Worm (Caenorhabditis elegans): Measurements from ENCODE around the gene par-5.

The par-5 gene

DNA sequence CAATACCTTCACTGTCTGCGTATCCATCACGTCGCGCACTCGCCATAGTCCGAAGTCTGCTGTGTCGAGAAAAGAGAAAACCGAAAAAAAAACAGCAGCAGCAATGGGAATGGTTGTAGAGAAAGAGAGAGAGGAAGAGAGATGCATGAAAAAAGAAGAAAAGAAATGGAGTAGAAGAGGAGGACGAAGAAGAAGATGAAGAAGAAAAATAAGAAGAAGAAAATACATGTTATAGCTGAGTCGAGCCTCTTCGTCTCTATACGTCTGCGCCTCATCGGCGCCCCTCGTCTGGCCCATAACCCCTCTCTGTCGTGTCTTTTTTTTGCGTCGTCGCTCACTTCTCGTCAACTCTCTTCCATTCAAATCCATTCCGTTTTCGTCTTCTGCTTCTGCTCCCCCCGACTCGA, 12.0 kb downstream of the par-5 start (continued):
- TF ChIP-seq nhr-11 (tag; optimal IDR thresholded peaks at IDR 0.05) (peak; percentile 83), T20F7.1 (GFP tag; optimal IDR thresholded peaks at IDR 0.05) (peak; percentile 21), nhr-77 (tag; optimal IDR thresholded peaks at IDR 0.05) (peak; percentile 58), ctbp-1 (GFP tag; IDR thresholded peaks at IDR 0.05) (peak; percentile 70; the same call in 1 of the 2 replicates), daf-12 (tag; optimal IDR thresholded peaks at IDR 0.05) (no peak), fkh-10 (GFP tag; optimal IDR thresholded peaks at IDR 0.05) (peak; percentile 90), nhr-41 (GFP tag; IDR thresholded peaks at IDR 0.05) (no peak), dmd-6 (GFP tag; IDR thresholded peaks at IDR 0.05) (peak; percentile 68), mxl-2 (GFP tag; conservative IDR thresholded peaks at IDR 0.05) (no peak), dpl-1 (GFP tag; optimal IDR thresholded peaks at IDR 0.05) (peak; percentile 60), daf-16 (GFP tag; optimal IDR thresholded peaks at IDR 0.05) (peak in 1 of 2 experiments; percentile 10), daf-16 (tag; optimal IDR thresholded peaks at IDR 0.05) (peak; percentile 35), zip-11 (GFP tag; IDR thresholded peaks at IDR 0.05) (no peak), hif-1 (tag; optimal IDR thresholded peaks at IDR 0.05) (peak in 1 of 2 experiments; percentile 65), snpc-4 (tag; optimal IDR thresholded peaks at IDR 0.05) (no peak), tra-1 (GFP tag; IDR thresholded peaks at IDR 0.05) (0 out of 2 replicates have a peak, but pooled peaks have one; percentile 4), tag-97 (GFP tag; IDR thresholded peaks at IDR 0.05) (no peak), lsy-2 (tag; optimal IDR thresholded peaks at IDR 0.05) (peak; percentile 52 to 85), zag-1 (tag; optimal IDR thresholded peaks at IDR 0.05) (peak; percentile 58), cey-2 (tag; optimal IDR thresholded peaks at IDR 0.05; ENCODE audit: borderline replicate concordance, insufficient read depth) (peak; percentile 45), mxl-3 (GFP tag; optimal IDR thresholded peaks at IDR 0.05) (peak; percentile 34), hlh-30 (tag; optimal IDR thresholded peaks at IDR 0.05; ENCODE audit: insufficient read depth) (peak; percentile 69), lir-3 (tag; optimal IDR thresholded peaks at IDR 0.05) (no peak), daf-8 (GFP tag; IDR thresholded peaks at IDR 0.05) (no peak), egl-43 (GFP tag; IDR thresholded peaks at IDR 0.05) (peak; percentile 75; the same call in 1 of the 2 replicates), rbr-2 (tag; optimal IDR thresholded peaks at IDR 0.05) (peak; percentile 81), ceh-28 (tag; optimal IDR thresholded peaks at IDR 0.05) (no peak), nhr-28 (tag; optimal IDR thresholded peaks at IDR 0.05) (peak; percentile 88), mep-1 (tag; optimal IDR thresholded peaks at IDR 0.05) (peak; percentile 87), aha-1 (tag) (peak; percentile 99), dmd-8 (GFP tag; IDR thresholded peaks at IDR 0.05) (no peak), nhr-48 (tag; optimal IDR thresholded peaks at IDR 0.05) (peak; percentile 51), sdz-12 (GFP tag; optimal IDR thresholded peaks at IDR 0.05) (no peak), hmg-1.1 (GFP tag; IDR thresholded peaks at IDR 0.05) (peak; percentile 81; the same call in 1 of the 2 replicates), madf-9 (GFP tag; conservative IDR thresholded peaks at IDR 0.05) (no peak), nhr-6 (tag; optimal IDR thresholded peaks at IDR 0.05) (no peak), set-16 (GFP tag; IDR thresholded peaks at IDR 0.05) (peak; percentile 52; the same call in 1 of the 2 replicates), mdl-1 (tag; optimal IDR thresholded peaks at IDR 0.05) (peak; percentile 57 to 82)

- peak; percentile 12 for TF ChIP-seq hlh-30 (tag; optimal IDR thresholded peaks at IDR 0.05; ENCODE audit: insufficient read depth)
- no peak for TF ChIP-seq nhr-111 (GFP tag; optimal IDR thresholded peaks at IDR 0.05)
- TF ChIP-seq nhr-28 (tag; optimal IDR thresholded peaks at IDR 0.05) = peak; percentile 75
- TF ChIP-seq daf-16 (GFP tag; optimal IDR thresholded peaks at IDR 0.05) = peak in 1 of 2 experiments; percentile 0
- no peak for TF ChIP-seq daf-16 (tag; optimal IDR thresholded peaks at IDR 0.05)
- TF ChIP-seq duxl-1 (tag; optimal IDR thresholded peaks at IDR 0.05; ENCODE audit: poor library complexity) = no peak
- no peak for TF ChIP-seq php-3 (GFP tag; IDR thresholded peaks at IDR 0.05)
- no peak for TF ChIP-seq madf-5 (GFP tag; IDR thresholded peaks at IDR 0.05)
- TF ChIP-seq F37D6.2 (tag; optimal IDR thresholded peaks at IDR 0.05) = no peak
- TF ChIP-seq nhr-102 (tag; optimal IDR thresholded peaks at IDR 0.05) = no peak
Observed at ce11 chrIV:11809047-11809446, 12.7 kb downstream of the par-5 start.
